Worm (Caenorhabditis elegans): ENCODE measurements around the gene fbxa-115.

Gene fbxa-115

DNA sequence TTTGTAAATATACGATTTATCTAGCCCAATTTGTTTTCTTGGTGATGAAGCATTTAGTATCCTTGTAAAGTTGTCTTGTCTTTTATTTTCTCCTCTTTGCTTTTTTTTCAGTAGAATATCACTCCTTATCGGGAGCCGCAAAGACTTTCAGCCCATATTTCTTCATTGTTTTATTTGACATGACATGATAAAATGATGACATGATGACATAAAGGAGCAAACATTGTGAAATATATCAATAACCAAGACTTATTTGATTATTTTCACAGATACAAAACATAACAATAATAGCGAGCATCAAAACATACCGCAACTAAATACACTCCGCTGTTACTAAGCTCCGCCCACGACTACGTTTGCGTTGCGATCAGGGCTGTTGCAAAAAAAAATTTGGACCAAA, 26.1 kb downstream of the fbxa-115 start:
- TF ChIP-seq nhr-48 (tag; optimal IDR thresholded peaks at IDR 0.05) (no peak), dve-1 (tag; optimal IDR thresholded peaks at IDR 0.05; ENCODE audit: insufficient read depth) (peak; percentile 71), mxl-3 (GFP tag; optimal IDR thresholded peaks at IDR 0.05) (no peak), aha-1 (tag) (peak; percentile 57), pqm-1 (tag; optimal IDR thresholded peaks at IDR 0.05) (peak; percentile 16), daf-16 (GFP tag; optimal IDR thresholded peaks at IDR 0.05) (no peak), daf-16 (tag; optimal IDR thresholded peaks at IDR 0.05) (peak; percentile 85), nhr-28 (tag; optimal IDR thresholded peaks at IDR 0.05) (no peak)

DNA sequence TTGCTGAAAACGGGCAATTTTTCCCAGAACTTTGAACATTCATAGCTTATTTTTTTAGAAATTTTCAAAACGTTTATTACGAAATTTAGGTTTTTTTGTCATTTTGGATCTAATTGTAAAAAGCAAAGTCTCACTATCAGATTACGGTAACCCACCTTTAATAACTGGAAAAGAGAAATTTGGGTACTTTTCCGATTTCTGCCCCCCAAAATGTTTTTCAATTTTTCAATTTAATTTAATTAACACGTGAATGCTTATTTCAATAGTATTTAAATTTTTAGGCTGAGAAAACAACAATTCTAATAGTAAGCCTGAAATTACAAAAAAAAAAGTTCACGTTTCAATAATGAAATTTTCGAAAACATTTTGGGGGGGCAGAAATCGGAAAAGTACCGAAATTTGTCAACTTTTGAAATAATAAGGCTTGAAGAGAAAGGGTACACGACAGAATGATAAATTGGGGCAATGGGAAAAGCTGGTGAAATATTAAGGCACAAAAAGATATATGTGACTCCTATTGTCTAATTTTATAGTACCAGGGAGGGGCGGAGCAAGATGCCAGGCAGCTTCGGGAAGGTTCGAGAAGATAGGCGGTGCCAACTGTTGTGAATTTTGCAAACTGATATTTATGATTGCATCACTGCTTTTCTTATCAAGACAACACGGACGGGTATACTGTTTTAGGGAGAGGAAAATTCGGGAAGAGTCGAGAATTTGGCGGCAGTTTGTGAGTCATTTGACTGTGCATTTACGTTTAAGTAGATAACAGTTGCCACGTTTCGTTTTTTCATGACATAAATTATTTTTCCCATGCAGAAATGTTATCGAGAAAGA, 27.7 kb downstream of the fbxa-115 start, which contains the start of gene F19B2.5:
Gene F19B2.5, minus strand, starts transcription at position 107 of the 834 bp plus-strand sequence.
- TF ChIP-seq lin-38 (GFP tag; IDR thresholded peaks at IDR 0.05) (no peak; the same call in 1 of the 2 replicates), pqm-1 (tag; optimal IDR thresholded peaks at IDR 0.05) (peak; percentile 11), nhr-28 (tag; optimal IDR thresholded peaks at IDR 0.05) (peak; percentile 62), nhr-111 (GFP tag; optimal IDR thresholded peaks at IDR 0.05) (no peak), F10B5.3 (tag; optimal IDR thresholded peaks at IDR 0.05) (no peak), ama-1 (optimal IDR thresholded peaks at IDR 0.05) (peak; percentile 88), saeg-2 (GFP tag; IDR thresholded peaks at IDR 0.05) (peak; percentile 87; the same call in 1 of the 2 replicates), fos-1 (tag; optimal IDR thresholded peaks at IDR 0.05) (no peak), T26A8.4 (GFP tag; IDR thresholded peaks at IDR 0.05) (peak; percentile 74), spr-1 (tag; optimal IDR thresholded peaks at IDR 0.05) (no peak), aha-1 (tag) (peak; percentile 92), zfp-2 (tag; optimal IDR thresholded peaks at IDR 0.05) (no peak), hlh-11 (tag; optimal IDR thresholded peaks at IDR 0.05) (peak; percentile 88), jun-1 (tag; optimal IDR thresholded peaks at IDR 0.05) (peak; percentile 66), lsy-2 (tag; optimal IDR thresholded peaks at IDR 0.05) (peak in 1 of 2 experiments; percentile 53), F44E2.7 (GFP tag; IDR thresholded peaks at IDR 0.05) (0 out of 2 replicates have a peak, but pooled peaks have one; percentile 73), hmg-1.1 (GFP tag; IDR thresholded peaks at IDR 0.05) (0 out of 2 replicates have a peak, but pooled peaks have one; percentile 6), lir-3 (tag; optimal IDR thresholded peaks at IDR 0.05) (no peak), gei-8 (GFP tag; optimal IDR thresholded peaks at IDR 0.05) (peak; percentile 60), dpl-1 (GFP tag; optimal IDR thresholded peaks at IDR 0.05) (peak; percentile 26), Y75B8A.6 (GFP tag; IDR thresholded peaks at IDR 0.05) (0 out of 2 replicates have a peak, but pooled peaks have one; percentile 20), madf-9 (GFP tag; conservative IDR thresholded peaks at IDR 0.05) (0 out of 2 replicates have a peak, but pooled peaks have one; percentile 13), ceh-62 (tag; optimal IDR thresholded peaks at IDR 0.05) (no peak), rbr-2 (tag; optimal IDR thresholded peaks at IDR 0.05) (no peak), skn-1 (tag; optimal IDR thresholded peaks at IDR 0.05) (no peak), fkh-10 (GFP tag; optimal IDR thresholded peaks at IDR 0.05) (no peak), T20F7.1 (GFP tag; optimal IDR thresholded peaks at IDR 0.05) (peak; percentile 49), D1046.2 (GFP tag; IDR thresholded peaks at IDR 0.05) (no peak), php-3 (GFP tag; IDR thresholded peaks at IDR 0.05) (peak; percentile 97), mep-1 (tag; optimal IDR thresholded peaks at IDR 0.05) (peak; percentile 6), nhr-6 (tag; optimal IDR thresholded peaks at IDR 0.05) (peak; percentile 25), dmd-6 (GFP tag; IDR thresholded peaks at IDR 0.05) (peak; percentile 83), ztf-7 (tag; optimal IDR thresholded peaks at IDR 0.05) (peak; percentile 25), hif-1 (tag; optimal IDR thresholded peaks at IDR 0.05) (peak; percentile 33 to 48), daf-16 (GFP tag; optimal IDR thresholded peaks at IDR 0.05) (peak in 1 of 2 experiments; percentile 97), daf-16 (tag; optimal IDR thresholded peaks at IDR 0.05) (peak; percentile 99), pha-4 (GFP tag; IDR thresholded peaks at IDR 0.05) (0 out of 2 replicates have a peak, but pooled peaks have one; percentile 50), pha-4 (tag; optimal IDR thresholded peaks at IDR 0.05) (no peak), hlh-30 (tag; optimal IDR thresholded peaks at IDR 0.05; ENCODE audit: insufficient read depth) (peak; percentile 69), zip-2 (tag; optimal IDR thresholded peaks at IDR 0.05) (no peak), lin-1 (GFP tag; IDR thresholded peaks at IDR 0.05) (peak; percentile 62; the same call in 1 of the 2 replicates), lim-7 (GFP tag; IDR thresholded peaks at IDR 0.05) (no peak), F26F4.8 (GFP tag; conservative IDR thresholded peaks at IDR 0.05) (no peak), dmd-9 (GFP tag; IDR thresholded peaks at IDR 0.05) (peak; percentile 49; the same call in 1 of the 2 replicates)

Measured in whole organism, L4 larva.